Worm (Caenorhabditis elegans) whole organism, early embryonic: ENCODE measurements around the gene ZK632.11.

ENCODE experiments used
- F13C5.2 ChIP-seq: sonication (generic microtip); optimal IDR thresholded peaks from 2 replicates; lab custom pipeline; 2017; ENCODE audit warnings: mild to moderate bottlenecking, missing genetic modification characterization, inconsistent platforms, missing compliant biosample characterization
- ama-1 ChIP-seq: fragments of 150-350 bp; optimal IDR thresholded peaks from 2 replicates; lab custom pipeline; 2014
- flt-1 ChIP-seq: fragments of 200-800 bp; sonication (Bioruptor generic); IDR thresholded peaks from 2 replicates; pipeline ENCODE4 v1.3.6; 2022; ENCODE audit warnings: missing genetic modification characterization, missing compliant biosample characterization
- hmbx-1 ChIP-seq: sonication (generic microtip); optimal IDR thresholded peaks from 2 replicates; lab custom pipeline; 2016; ENCODE audit warnings: mild to moderate bottlenecking, missing genetic modification characterization, missing compliant biosample characterization
- pes-1 ChIP-seq: fragments of 200-800 bp; sonication (Bioruptor generic); IDR thresholded peaks from 2 replicates; pipeline ENCODE4 v1.3.6; 2022; ENCODE audit warnings: missing genetic modification reagents, missing genetic modification characterization, missing compliant biosample characterization
- scrt-1 ChIP-seq: fragments of 200-800 bp; sonication (Bioruptor generic); IDR thresholded peaks from 2 replicates; pipeline ENCODE4 v1.3.6; 2022; ENCODE audit warnings: missing genetic modification characterization, missing compliant biosample characterization
- sea-1 ChIP-seq: fragments of 200-800 bp; sonication (Bioruptor generic); conservative IDR thresholded peaks from 2 replicates; pipeline ENCODE4 v1.3.6; 2022; ENCODE audit warnings: missing genetic modification characterization, missing compliant biosample characterization

DNA sequence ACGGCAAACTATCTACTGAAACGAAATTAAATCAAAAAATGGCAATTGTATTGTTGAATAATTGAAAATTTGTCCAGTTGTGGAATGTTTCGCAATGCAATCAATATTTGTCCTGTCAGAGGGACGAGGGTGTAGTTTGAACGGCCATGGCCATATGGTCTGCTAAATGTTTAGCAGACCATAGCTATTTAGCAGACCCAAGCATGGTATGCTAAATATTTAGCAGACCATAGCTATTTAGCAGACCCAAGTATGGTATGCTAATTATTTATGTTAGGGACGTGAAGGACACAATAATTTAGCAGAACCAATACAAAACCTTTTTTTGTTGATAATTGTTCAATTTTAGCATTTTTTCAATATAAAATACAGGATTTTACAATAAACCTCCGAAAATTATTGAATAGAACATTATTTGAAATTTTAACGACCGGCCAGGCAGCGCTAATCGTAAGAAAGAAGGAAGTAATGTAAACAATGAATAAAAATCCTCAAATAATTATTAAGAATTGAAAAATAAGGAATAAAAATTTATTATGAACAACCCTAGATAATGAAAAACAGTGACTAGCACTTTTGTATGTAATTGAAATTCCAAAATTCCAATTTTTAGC, 22.6 kb upstream of the ZK632.11 start, which contains the start of gene riok-3:
- TF ChIP-seq pes-1 (GFP tag; lab: Robert Waterston, UW) = no peak
- no peak for TF ChIP-seq sea-1 (GFP tag; lab: Robert Waterston, UW)
- TF ChIP-seq scrt-1 (GFP tag; lab: Robert Waterston, UW) = no peak
- no peak for TF ChIP-seq flt-1
- TF ChIP-seq hmbx-1 (tag; lab: Kevin White, UChicago) = no peak
- no peak for TF ChIP-seq ama-1 (lab: Kevin White, UChicago)
- no peak for TF ChIP-seq F13C5.2 (tag; lab: Kevin White, UChicago)
